Worm (Caenorhabditis elegans): ENCODE results near the gene nep-15.

- TF ChIP-seq fkh-10 (GFP tag; optimal IDR thresholded peaks at IDR 0.05) (no peak), mec-3 (tag; optimal IDR thresholded peaks at IDR 0.05; ENCODE audit: borderline replicate concordance) (no peak), ama-1 (optimal IDR thresholded peaks at IDR 0.05) (no peak), ceh-9 (tag; optimal IDR thresholded peaks at IDR 0.05) (no peak), nfya-1 (tag; optimal IDR thresholded peaks at IDR 0.05) (no peak), pat-9 (tag; optimal IDR thresholded peaks at IDR 0.05) (no peak), F13H6.1 (tag; optimal IDR thresholded peaks at IDR 0.05) (no peak), pqm-1 (tag; optimal IDR thresholded peaks at IDR 0.05) (no peak), nhr-11 (tag; optimal IDR thresholded peaks at IDR 0.05) (no peak), rnt-1 (tag; optimal IDR thresholded peaks at IDR 0.05) (no peak)
Observed at ce11 chrX:8340393-8340792, 31.6 kb upstream of the nep-15 start, which contains the start of gene F55E10.2.

All from whole organism, late embryonic.